Fruit fly (Drosophila melanogaster): Measurements from ENCODE around the gene cv-c.

- TF ChIP-seq EcR (GFP tag; optimal IDR thresholded peaks at IDR 0.05) (no peak), CG8478 (optimal IDR thresholded peaks at IDR 0.05) (no peak), psq (optimal IDR thresholded peaks at IDR 0.05) (no peak), usp (GFP tag; optimal IDR thresholded peaks at IDR 0.05) (no peak)
Measured at dm6 chr3R:14513420-14513819, 31.9 kb upstream of the cv-c start, which contains the start of gene CG8461.

Data from whole organism.